Worm (Caenorhabditis elegans) whole organism, L3 larva: ENCODE results near the gene mrp-5.

Source experiments
- ZK546.5 ChIP-seq: sonication (generic microtip); optimal IDR thresholded peaks from 2 replicates; lab custom pipeline; 2017; ENCODE audit warnings: missing biosample characterization, missing genetic modification characterization
- aly-2 ChIP-seq: fragments of 150-350 bp; optimal IDR thresholded peaks from 2 replicates; lab custom pipeline; 2014; ENCODE audit warnings: missing biosample characterization, missing genetic modification characterization
- ama-1 ChIP-seq: fragments of 150-350 bp; optimal IDR thresholded peaks from 2 replicates; lab custom pipeline; 2018
- ceh-16 ChIP-seq: sonication (generic microtip); optimal IDR thresholded peaks from 2 replicates; lab custom pipeline; 2017; ENCODE audit warnings: missing biosample characterization, missing genetic modification characterization
- ceh-28 ChIP-seq: fragments of 150-350 bp; optimal IDR thresholded peaks from 2 replicates; lab custom pipeline; 2014; ENCODE audit warnings: missing biosample characterization, missing genetic modification reagents, missing genetic modification characterization
- ceh-82 ChIP-seq: fragments of 150-350 bp; optimal IDR thresholded peaks from 2 replicates; lab custom pipeline; 2014; ENCODE audit warnings: missing biosample characterization, missing genetic modification characterization
- egl-5 ChIP-seq: fragments of 150-350 bp; optimal IDR thresholded peaks from 2 replicates; lab custom pipeline; 2017; ENCODE audit warnings: missing biosample characterization, missing genetic modification reagents, missing genetic modification characterization, inconsistent platforms
- elt-1 ChIP-seq: fragments of 150-350 bp; optimal IDR thresholded peaks from 2 replicates; lab custom pipeline; 2014; ENCODE audit warnings: missing biosample characterization, missing genetic modification characterization
- elt-2 ChIP-seq: sonication (generic microtip); optimal IDR thresholded peaks from 2 replicates; lab custom pipeline; 2016; ENCODE audit warnings: missing genetic modification reagents, mild to moderate bottlenecking, missing genetic modification characterization, missing compliant biosample characterization
- elt-3 ChIP-seq, 3 experiments: fragments of 150-350 bp in 1 of 3; sonication (generic microtip) in 2 of 3; optimal IDR thresholded peaks; 2 replicates in 2 of 3; 4 replicates in 1 of 3; lab custom pipeline; 2014 to 2017; ENCODE audit warnings: missing biosample characterization in 3 of 3, missing genetic modification characterization in 3 of 3
- eor-1 ChIP-seq, 2 experiments: fragments of 150-350 bp; optimal IDR thresholded peaks; 2 replicates each; lab custom pipeline; 2014 to 2018; ENCODE audit warnings: missing biosample characterization in 2 of 2, missing genetic modification characterization in 2 of 2
- fkh-10 ChIP-seq: sonication (generic microtip); optimal IDR thresholded peaks from 2 replicates; lab custom pipeline; 2017; ENCODE audit warnings: missing biosample characterization, missing genetic modification reagents, missing genetic modification characterization
- fos-1 ChIP-seq: fragments of 150-350 bp; optimal IDR thresholded peaks from 2 replicates; lab custom pipeline; 2014; ENCODE audit warnings: missing biosample characterization, missing genetic modification characterization
- hmg-11 ChIP-seq: sonication (generic microtip); optimal IDR thresholded peaks from 2 replicates; lab custom pipeline; 2016; ENCODE audit warnings: missing genetic modification characterization, missing compliant biosample characterization
- jun-1 ChIP-seq: fragments of 150-350 bp; optimal IDR thresholded peaks from 2 replicates; lab custom pipeline; 2014; ENCODE audit warnings: missing biosample characterization, missing genetic modification reagents, missing genetic modification characterization
- lin-15B ChIP-seq: fragments of 150-350 bp; optimal IDR thresholded peaks from 2 replicates; lab custom pipeline; 2014; ENCODE audit warnings: missing biosample characterization, missing genetic modification characterization
- lin-39 ChIP-seq: fragments of 150-350 bp; optimal IDR thresholded peaks from 2 replicates; lab custom pipeline; 2018; ENCODE audit warnings: missing biosample characterization, missing genetic modification reagents, missing genetic modification characterization
- mdl-1 ChIP-seq: fragments of 150-350 bp; optimal IDR thresholded peaks from 2 replicates; lab custom pipeline; 2014; ENCODE audit warnings: missing biosample characterization, missing genetic modification characterization
- mml-1 ChIP-seq: fragments of 150-350 bp; sonication (generic microtip); optimal IDR thresholded peaks from 3 replicates; lab custom pipeline; 2014; ENCODE audit warnings: missing biosample characterization, missing genetic modification characterization
- nfya-1 ChIP-seq: sonication (generic microtip); optimal IDR thresholded peaks from 2 replicates; lab custom pipeline; 2017; ENCODE audit warnings: missing genetic modification characterization, mild to moderate bottlenecking, missing compliant biosample characterization, antibody characterized with exemption, moderate library complexity; ENCODE audit not compliant: insufficient read depth
- nhr-11 ChIP-seq: fragments of 150-350 bp; optimal IDR thresholded peaks from 2 replicates; lab custom pipeline; 2014; ENCODE audit warnings: missing biosample characterization, missing genetic modification characterization
- nhr-12 ChIP-seq: fragments of 150-350 bp; optimal IDR thresholded peaks from 2 replicates; lab custom pipeline; 2014; ENCODE audit warnings: missing biosample characterization, missing genetic modification characterization
- nhr-23 ChIP-seq: fragments of 150-350 bp; optimal IDR thresholded peaks from 2 replicates; lab custom pipeline; 2014; ENCODE audit warnings: missing biosample characterization, missing genetic modification reagents, missing genetic modification characterization
- nhr-43 ChIP-seq: sonication (generic microtip); optimal IDR thresholded peaks from 2 replicates; lab custom pipeline; 2016; ENCODE audit warnings: mild to moderate bottlenecking, missing genetic modification characterization, missing compliant biosample characterization; ENCODE audit not compliant: poor library complexity, severe bottlenecking
- nhr-67 ChIP-seq: fragments of 150-350 bp; optimal IDR thresholded peaks from 2 replicates; lab custom pipeline; 2014; ENCODE audit warnings: missing biosample characterization, missing genetic modification characterization
- nhr-76 ChIP-seq: fragments of 150-350 bp; sonication (generic microtip); optimal IDR thresholded peaks from 5 replicates; lab custom pipeline; 2014; ENCODE audit warnings: missing biosample characterization, missing genetic modification characterization
- nhr-77 ChIP-seq: fragments of 150-350 bp; optimal IDR thresholded peaks from 2 replicates; lab custom pipeline; 2014; ENCODE audit warnings: missing biosample characterization, missing genetic modification characterization
- pha-4 ChIP-seq: fragments of 150-350 bp; optimal IDR thresholded peaks from 2 replicates; lab custom pipeline; 2014; ENCODE audit warnings: missing biosample characterization, missing genetic modification reagents, missing genetic modification characterization
- pqm-1 ChIP-seq: fragments of 150-350 bp; optimal IDR thresholded peaks from 2 replicates; lab custom pipeline; 2017; ENCODE audit warnings: missing biosample characterization, missing genetic modification characterization, inconsistent platforms
- sea-2 ChIP-seq: fragments of 150-350 bp; sonication (generic microtip); optimal IDR thresholded peaks from 4 replicates; lab custom pipeline; 2014; ENCODE audit warnings: missing biosample characterization, missing genetic modification reagents, missing genetic modification characterization
- skn-1 ChIP-seq: fragments of 150-350 bp; optimal IDR thresholded peaks from 2 replicates; lab custom pipeline; 2014; ENCODE audit warnings: missing biosample characterization, missing genetic modification characterization
- snpc-4 ChIP-seq: fragments of 150-350 bp; optimal IDR thresholded peaks from 2 replicates; lab custom pipeline; 2014; ENCODE audit warnings: missing biosample characterization, missing genetic modification characterization
- unc-39 ChIP-seq: sonication (generic microtip); optimal IDR thresholded peaks from 4 replicates; lab custom pipeline; 2017; ENCODE audit warnings: missing biosample characterization, missing genetic modification characterization
- unc-62 ChIP-seq: fragments of 150-350 bp; sonication (generic microtip); optimal IDR thresholded peaks from 4 replicates; lab custom pipeline; 2014; ENCODE audit warnings: missing biosample characterization, missing genetic modification reagents, missing genetic modification characterization
- zag-1 ChIP-seq: fragments of 150-350 bp; optimal IDR thresholded peaks from 2 replicates; lab custom pipeline; 2014; ENCODE audit warnings: missing biosample characterization, missing genetic modification characterization
- ztf-11 ChIP-seq: fragments of 150-350 bp; optimal IDR thresholded peaks from 2 replicates; lab custom pipeline; 2014; ENCODE audit warnings: missing biosample characterization, missing genetic modification characterization
- ztf-4 ChIP-seq: fragments of 150-350 bp; optimal IDR thresholded peaks from 2 replicates; lab custom pipeline; 2014; ENCODE audit warnings: missing biosample characterization, missing genetic modification characterization

The mrp-5 gene

ce11 chrX:14962456-14962855, 16.3 kb upstream of the mrp-5 start, which contains the start of gene rgs-10:
Gene rgs-10 (plus strand): TSS chrX:14962756.
- no peak for TF ChIP-seq nhr-76 (tag; lab: Kevin White, UChicago)

ce11 chrX:14961471-14961870, 15.4 kb upstream of the mrp-5 start, which contains the start of gene idpp-3:
Gene idpp-3 (minus strand): TSS chrX:14961571.
- TF ChIP-seq nhr-11 (no peak), eor-1 (tag; optimal IDR thresholded peaks at IDR 0.05; lab: Kevin White, UChicago) (no peak), egl-5 (tag; lab: Kevin White, UChicago) (no peak), ztf-11 (tag; lab: Kevin White, UChicago) (no peak), elt-1 (tag; lab: Kevin White, UChicago) (no peak), ceh-16 (no peak), mml-1 (tag; lab: Kevin White, UChicago) (no peak), ztf-4 (tag; lab: Kevin White, UChicago) (no peak), elt-3 (tag; optimal IDR thresholded peaks at IDR 0.05; lab: Kevin White, UChicago) (no peak), nhr-77 (no peak), snpc-4 (tag; lab: Kevin White, UChicago) (no peak), nhr-43 (tag; lab: Kevin White, UChicago) (no peak), unc-62 (no peak), nfya-1 (tag; lab: Kevin White, UChicago) (no peak), ama-1 (lab: Kevin White, UChicago) (no peak), skn-1 (tag; lab: Kevin White, UChicago) (no peak), fkh-10 (no peak), unc-39 (tag; lab: Kevin White, UChicago) (no peak), zag-1 (tag; lab: Kevin White, UChicago) (no peak)

ce11 chrX:14960841-14961240, 14.7 kb upstream of the mrp-5 start:
- no peak for TF ChIP-seq ZK546.5 (tag; lab: Kevin White, UChicago)
- no peak for TF ChIP-seq hmg-11 (tag; lab: Kevin White, UChicago)
- no peak for TF ChIP-seq sea-2 (GFP tag; lab: Kevin White, UChicago)
- no peak for TF ChIP-seq nhr-23 (tag; lab: Kevin White, UChicago)
- TF ChIP-seq nhr-76 (tag; lab: Kevin White, UChicago): no peak
- no peak for TF ChIP-seq nhr-12 (tag; lab: Kevin White, UChicago)

- no peak for TF ChIP-seq unc-39 (tag; lab: Kevin White, UChicago)
- no peak for TF ChIP-seq mdl-1 (tag; lab: Kevin White, UChicago)
- no peak for TF ChIP-seq ama-1 (lab: Kevin White, UChicago)
- no peak for TF ChIP-seq pha-4 (tag; lab: Kevin White, UChicago)
- TF ChIP-seq ceh-82 (tag; lab: Kevin White, UChicago): no peak
- no peak for TF ChIP-seq aly-2 (tag; lab: Kevin White, UChicago)
- no peak for TF ChIP-seq ceh-28 (tag; lab: Kevin White, UChicago)
- TF ChIP-seq elt-2: no peak
- TF ChIP-seq ztf-11 (tag; lab: Kevin White, UChicago): no peak
- no peak for TF ChIP-seq nhr-67 (tag; lab: Kevin White, UChicago)
- no peak for TF ChIP-seq ZK546.5 (tag; lab: Kevin White, UChicago)
These were observed 13.4 kb upstream of the mrp-5 start for ce11 chrX:14959393-14960073.

ce11 chrX:14958401-14958800, 12.3 kb upstream of the mrp-5 start:
- TF ChIP-seq lin-39 (tag; lab: Kevin White, UChicago) (no peak), fos-1 (tag; lab: Kevin White, UChicago) (no peak), jun-1 (tag; lab: Kevin White, UChicago) (no peak), lin-15B (no peak), pqm-1 (tag; lab: Kevin White, UChicago) (no peak), zag-1 (tag; lab: Kevin White, UChicago) (no peak), elt-3 (tag; optimal IDR thresholded peaks at IDR 0.05; lab: Kevin White, UChicago) (no peak), nhr-67 (tag; lab: Kevin White, UChicago) (no peak), nhr-43 (tag; lab: Kevin White, UChicago) (no peak), mdl-1 (tag; lab: Kevin White, UChicago) (no peak)
